Worm (Caenorhabditis elegans) whole organism, dauer: Measurements from ENCODE around the gene eat-4.

Source experiments
- unc-62 ChIP-seq: sonication (generic microtip); optimal IDR thresholded peaks from 2 replicates; lab custom pipeline; 2017; ENCODE audit warnings: missing biosample characterization, missing genetic modification reagents, missing genetic modification characterization

Gene eat-4

ce11 chrIII:9118921-9119606 is 17.6 kb upstream of the eat-4 start, which contains the start of gene ced-11:
ced-11 (plus strand) TSS chrIII:9119556.
- no peak for TF ChIP-seq unc-62 (GFP tag; lab: Kevin White, UChicago)

ce11 chrIII:9125789-9126304 is 10.8 kb upstream of the eat-4 start, which contains the start of gene sec-16A.1:
sec-16A.1 (plus strand) TSS chrIII:9125839.
- no peak for TF ChIP-seq unc-62 (GFP tag; lab: Kevin White, UChicago)

DNA sequence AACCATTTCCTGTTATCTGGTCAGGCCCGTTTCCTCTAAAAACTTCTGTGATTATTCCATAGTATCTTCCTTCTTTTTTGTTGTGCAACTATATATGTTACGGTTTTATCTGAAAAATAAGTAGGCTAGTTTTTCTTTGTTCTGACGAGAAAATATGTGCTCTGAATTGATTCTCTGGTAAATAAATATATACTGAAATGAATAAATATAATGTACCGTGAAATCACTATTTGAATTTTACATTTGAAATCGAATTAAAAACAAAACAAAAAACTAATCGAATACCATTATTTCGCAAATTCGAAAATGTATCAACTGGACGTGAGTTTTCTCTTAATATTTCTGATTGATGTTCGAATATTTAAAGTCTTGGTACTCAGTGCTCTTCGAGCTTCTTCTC is 6.1 kb upstream of the eat-4 start, which contains the start of gene ZK512.10:
Gene ZK512.10 (plus strand): TSS at position 301 of the 400 bp plus-strand sequence.
- no peak for TF ChIP-seq unc-62 (GFP tag; lab: Kevin White, UChicago)

- TF ChIP-seq unc-62 (GFP tag; lab: Kevin White, UChicago) = no peak
Measured at ce11 chrIII:9138601-9139000, 1.9 kb downstream of the eat-4 start, which contains the start of gene ZK512.7. ZK512.7 (minus strand) TSS chrIII:9138701.

ce11 chrIII:9143911-9144310 is 7.2 kb downstream of the eat-4 start, which contains the start of gene ZK512.11:
ZK512.11 (plus strand) TSS chrIII:9144211.
- TF ChIP-seq unc-62 (GFP tag; lab: Kevin White, UChicago) = no peak

- TF ChIP-seq unc-62 (GFP tag; lab: Kevin White, UChicago) = no peak
Measured at ce11 chrIII:9144744-9145390, 8.2 kb downstream of the eat-4 start, which contains the start of the genes ZK512.2 and ZK512.4. ZK512.2 (minus strand) TSS chrIII:9144794. ZK512.4 (plus strand) TSS chrIII:9145340.

DNA sequence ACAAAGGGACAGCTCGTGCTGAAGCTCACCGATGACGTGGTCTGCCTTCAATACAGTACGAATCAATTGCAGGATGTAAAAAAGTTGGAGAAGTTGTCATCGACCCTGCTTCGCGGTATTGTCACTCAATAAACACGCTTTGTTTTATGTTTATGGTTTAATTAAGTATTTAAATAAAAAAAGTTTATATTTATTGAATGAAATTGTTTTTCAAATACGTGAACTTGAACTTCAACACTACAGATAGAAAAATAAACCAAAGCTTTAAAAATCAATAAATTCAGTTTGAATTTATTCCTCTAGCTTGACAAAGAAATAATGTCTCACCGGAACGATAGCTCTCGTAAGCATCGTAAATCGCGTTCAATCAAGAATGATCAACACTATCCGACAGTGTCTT is 9.1 kb downstream of the eat-4 start, which contains the start of gene ZK512.8:
Gene ZK512.8 (plus strand): TSS at position 301 of the 400 bp plus-strand sequence.
- no peak for TF ChIP-seq unc-62 (GFP tag; lab: Kevin White, UChicago)

DNA sequence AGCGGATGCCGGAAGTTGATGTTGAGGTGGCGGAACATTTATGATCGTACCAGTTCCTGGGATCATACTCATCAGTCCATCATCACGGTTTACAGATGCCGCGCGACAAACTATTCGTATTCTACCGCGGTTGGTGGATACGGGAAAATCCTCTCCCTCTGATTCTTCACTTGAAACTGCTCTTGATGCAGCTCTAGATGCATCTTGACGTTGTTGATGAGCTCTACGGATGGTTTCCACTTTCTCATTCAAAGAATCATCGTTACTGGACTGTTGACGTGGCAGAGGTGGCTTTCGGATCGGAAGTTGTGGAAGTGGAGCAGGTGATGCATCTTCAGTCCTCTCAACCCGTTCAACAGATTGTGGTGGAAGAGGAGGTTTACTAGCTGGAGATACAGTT is 12.4 kb downstream of the eat-4 start:
- no peak for TF ChIP-seq unc-62 (GFP tag; lab: Kevin White, UChicago)

DNA sequence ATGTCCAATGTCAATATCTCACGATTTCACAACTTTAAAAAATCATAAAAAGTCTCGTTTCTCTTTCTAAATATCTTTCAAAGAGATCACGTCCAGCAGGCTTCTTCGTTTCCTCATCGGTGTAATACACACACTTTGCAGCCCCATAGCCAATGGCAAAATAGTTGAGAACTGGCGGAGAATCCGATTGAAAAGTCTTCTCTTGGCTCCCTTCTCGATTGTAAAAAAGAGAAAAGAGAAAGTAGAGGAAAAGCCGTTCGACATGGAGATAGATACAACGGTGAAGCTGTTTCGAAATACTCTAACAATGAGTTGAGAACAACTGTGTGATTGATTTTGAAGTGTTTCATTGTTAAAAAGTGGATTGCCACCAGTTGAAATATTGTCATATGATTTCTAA is 15.1 kb downstream of the eat-4 start:
- TF ChIP-seq unc-62 (GFP tag; lab: Kevin White, UChicago) = no peak

DNA sequence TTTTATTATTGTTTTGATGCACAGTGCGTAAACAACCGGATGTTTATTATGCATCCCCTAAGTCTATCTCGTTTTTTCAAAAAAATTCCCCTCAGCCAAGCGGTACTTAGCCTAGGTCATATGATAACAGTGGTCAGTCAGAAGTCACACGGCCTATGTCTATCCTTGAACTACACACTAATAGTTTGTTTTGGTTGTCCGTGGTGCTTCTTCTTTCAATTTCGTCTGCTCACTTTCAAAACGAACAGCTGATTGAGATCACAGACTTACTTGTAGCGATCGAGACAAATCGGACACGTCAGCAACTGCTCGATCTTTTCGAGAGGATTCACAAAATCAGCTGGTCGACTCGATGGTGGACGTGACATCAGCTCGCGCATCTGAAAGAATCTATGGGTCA is 16.3 kb downstream of the eat-4 start:
- no peak for TF ChIP-seq unc-62 (GFP tag; lab: Kevin White, UChicago)

ce11 chrIII:9153809-9154208 is 17.1 kb downstream of the eat-4 start, which contains the start of gene nhl-1:
nhl-1 (minus strand) TSS chrIII:9153909.
- no peak for TF ChIP-seq unc-62 (GFP tag; lab: Kevin White, UChicago)

DNA sequence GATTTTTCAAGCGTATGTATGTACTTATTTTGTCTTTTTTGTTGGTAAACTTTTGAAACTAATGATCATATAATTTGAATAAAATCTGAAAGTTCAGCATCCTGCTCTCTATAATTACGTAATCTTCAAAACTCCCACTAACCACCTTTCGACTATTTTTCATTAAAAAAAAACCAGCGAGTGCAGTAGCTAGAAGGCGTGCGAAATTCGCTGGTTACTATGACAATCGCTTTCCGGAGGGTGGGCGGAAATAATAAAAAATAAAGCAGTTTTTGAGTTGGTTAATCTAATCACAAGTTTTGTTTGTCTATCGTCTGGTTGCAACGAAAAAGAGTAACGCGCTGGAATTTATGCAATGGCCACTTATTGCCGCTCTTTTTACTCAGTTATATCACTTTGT is 18.1 kb downstream of the eat-4 start, which contains the start of gene irld-34:
Gene irld-34 (plus strand): TSS at position 301 of the 400 bp plus-strand sequence.
- TF ChIP-seq unc-62 (GFP tag; lab: Kevin White, UChicago) = no peak

- TF ChIP-seq unc-62 (GFP tag; lab: Kevin White, UChicago) = no peak
Measured at ce11 chrIII:9161553-9161952, 24.9 kb downstream of the eat-4 start, which contains the start of gene ptr-9. ptr-9 (minus strand) TSS chrIII:9161653.

- no peak for TF ChIP-seq unc-62 (GFP tag; lab: Kevin White, UChicago)
Measured at ce11 chrIII:9162634-9163118, 26.0 kb downstream of the eat-4 start, which contains the start of gene dgk-3. dgk-3 (plus strand) TSS chrIII:9163068.

ce11 chrIII:9172702-9173101 is 36.0 kb downstream of the eat-4 start, which contains the start of gene ina-1:
ina-1 (minus strand) TSS chrIII:9172802.
- TF ChIP-seq unc-62 (GFP tag; lab: Kevin White, UChicago) = no peak
